Worm (Caenorhabditis elegans): Measurements from ENCODE around the gene gcy-22.

- TF ChIP-seq him-1 (tag; optimal IDR thresholded peaks at IDR 0.05) (no peak), dao-5 (tag; optimal IDR thresholded peaks at IDR 0.05) (no peak)
Observed at ce11 chrV:20790011-20790410, 34.9 kb downstream of the gcy-22 start, which contains the start of gene Y44A6D.1.

Measured in whole organism, L4/young adult.